Fruit fly (Drosophila melanogaster): Measurements from ENCODE around the gene Targ2.

Targ2 gene

dm6 chr3L:21202777-21203282 is at the start of gene Targ2, which contains the start of the genes Targ1 and CG10512:
Targ2 (minus strand) TSS chr3L:21203232.
Targ1 (minus strand) TSS chr3L:21202882.
CG10512 (plus strand) TSS chr3L:21202920.
- TF ChIP-seq insv (optimal IDR thresholded peaks at IDR 0.05): no peak
- no peak for TF ChIP-seq Sin3A (optimal IDR thresholded peaks at IDR 0.05)
- TF ChIP-seq Myc (optimal IDR thresholded peaks at IDR 0.05): no peak
- TF ChIP-seq ttk (optimal IDR thresholded peaks at IDR 0.05): no peak
- TF ChIP-seq h (optimal IDR thresholded peaks at IDR 0.05): no peak
- no peak for TF ChIP-seq psq (optimal IDR thresholded peaks at IDR 0.05)

dm6 chr3L:21252525-21252924 is 49.5 kb upstream of the Targ2 start:
- TF ChIP-seq Sin3A (optimal IDR thresholded peaks at IDR 0.05) (no peak), Myc (optimal IDR thresholded peaks at IDR 0.05) (no peak), ttk (optimal IDR thresholded peaks at IDR 0.05) (no peak), insv (optimal IDR thresholded peaks at IDR 0.05) (no peak), h (optimal IDR thresholded peaks at IDR 0.05) (no peak), psq (optimal IDR thresholded peaks at IDR 0.05) (no peak)

dm6 chr3L:21251381-21251780 is 48.3 kb upstream of the Targ2 start:
- TF ChIP-seq h (optimal IDR thresholded peaks at IDR 0.05) (no peak), insv (optimal IDR thresholded peaks at IDR 0.05) (no peak), Myc (optimal IDR thresholded peaks at IDR 0.05) (no peak), Sin3A (optimal IDR thresholded peaks at IDR 0.05) (no peak), ttk (optimal IDR thresholded peaks at IDR 0.05) (no peak), psq (optimal IDR thresholded peaks at IDR 0.05) (no peak)

dm6 chr3L:21243417-21243816 is 40.4 kb upstream of the Targ2 start:
- TF ChIP-seq h (optimal IDR thresholded peaks at IDR 0.05): no peak
- no peak for TF ChIP-seq insv (optimal IDR thresholded peaks at IDR 0.05)
- TF ChIP-seq ttk (optimal IDR thresholded peaks at IDR 0.05): no peak
- TF ChIP-seq Myc (optimal IDR thresholded peaks at IDR 0.05): no peak
- no peak for TF ChIP-seq psq (optimal IDR thresholded peaks at IDR 0.05)
- no peak for TF ChIP-seq Sin3A (optimal IDR thresholded peaks at IDR 0.05)

- TF ChIP-seq insv (optimal IDR thresholded peaks at IDR 0.05): no peak
- TF ChIP-seq Sin3A (optimal IDR thresholded peaks at IDR 0.05): no peak
- TF ChIP-seq h (optimal IDR thresholded peaks at IDR 0.05): no peak
- TF ChIP-seq ttk (optimal IDR thresholded peaks at IDR 0.05): no peak
- TF ChIP-seq Myc (optimal IDR thresholded peaks at IDR 0.05): no peak
- TF ChIP-seq psq (optimal IDR thresholded peaks at IDR 0.05): no peak
These were observed 39.9 kb upstream of the Targ2 start for dm6 chr3L:21242958-21243357.

- TF ChIP-seq insv (optimal IDR thresholded peaks at IDR 0.05): no peak
- no peak for TF ChIP-seq Myc (optimal IDR thresholded peaks at IDR 0.05)
- no peak for TF ChIP-seq ttk (optimal IDR thresholded peaks at IDR 0.05)
- no peak for TF ChIP-seq psq (optimal IDR thresholded peaks at IDR 0.05)
- no peak for TF ChIP-seq h (optimal IDR thresholded peaks at IDR 0.05)
- TF ChIP-seq Sin3A (optimal IDR thresholded peaks at IDR 0.05): no peak
These were observed 38.5 kb upstream of the Targ2 start for dm6 chr3L:21241447-21241983.

dm6 chr3L:21239999-21240509 is 37.0 kb upstream of the Targ2 start:
- TF ChIP-seq insv (optimal IDR thresholded peaks at IDR 0.05) (no peak), ttk (optimal IDR thresholded peaks at IDR 0.05) (no peak), Myc (optimal IDR thresholded peaks at IDR 0.05) (no peak), psq (optimal IDR thresholded peaks at IDR 0.05) (no peak), h (optimal IDR thresholded peaks at IDR 0.05) (no peak), Sin3A (optimal IDR thresholded peaks at IDR 0.05) (no peak)

- TF ChIP-seq Sin3A (optimal IDR thresholded peaks at IDR 0.05): no peak
- TF ChIP-seq ttk (optimal IDR thresholded peaks at IDR 0.05): no peak
- TF ChIP-seq h (optimal IDR thresholded peaks at IDR 0.05): no peak
- no peak for TF ChIP-seq psq (optimal IDR thresholded peaks at IDR 0.05)
- TF ChIP-seq insv (optimal IDR thresholded peaks at IDR 0.05): no peak
- TF ChIP-seq Myc (optimal IDR thresholded peaks at IDR 0.05): no peak
These were observed 35.3 kb upstream of the Targ2 start for dm6 chr3L:21238377-21238776.

dm6 chr3L:21236959-21237551 is 34.0 kb upstream of the Targ2 start:
- TF ChIP-seq Myc (optimal IDR thresholded peaks at IDR 0.05) (no peak), ttk (optimal IDR thresholded peaks at IDR 0.05) (no peak), psq (optimal IDR thresholded peaks at IDR 0.05) (no peak), h (optimal IDR thresholded peaks at IDR 0.05) (no peak), Sin3A (optimal IDR thresholded peaks at IDR 0.05) (no peak), insv (optimal IDR thresholded peaks at IDR 0.05) (no peak)

dm6 chr3L:21230762-21231161 is 27.7 kb upstream of the Targ2 start:
- TF ChIP-seq Myc (optimal IDR thresholded peaks at IDR 0.05) (no peak), psq (optimal IDR thresholded peaks at IDR 0.05) (no peak), insv (optimal IDR thresholded peaks at IDR 0.05) (no peak), h (optimal IDR thresholded peaks at IDR 0.05) (no peak), ttk (optimal IDR thresholded peaks at IDR 0.05) (no peak), Sin3A (optimal IDR thresholded peaks at IDR 0.05) (no peak)

dm6 chr3L:21229764-21230163 is 26.7 kb upstream of the Targ2 start:
- no peak for TF ChIP-seq ttk (optimal IDR thresholded peaks at IDR 0.05)
- no peak for TF ChIP-seq h (optimal IDR thresholded peaks at IDR 0.05)
- TF ChIP-seq Sin3A (optimal IDR thresholded peaks at IDR 0.05): no peak
- no peak for TF ChIP-seq Myc (optimal IDR thresholded peaks at IDR 0.05)
- no peak for TF ChIP-seq psq (optimal IDR thresholded peaks at IDR 0.05)
- TF ChIP-seq insv (optimal IDR thresholded peaks at IDR 0.05): no peak

- TF ChIP-seq ttk (optimal IDR thresholded peaks at IDR 0.05) (no peak), Myc (optimal IDR thresholded peaks at IDR 0.05) (no peak), h (optimal IDR thresholded peaks at IDR 0.05) (no peak), psq (optimal IDR thresholded peaks at IDR 0.05) (no peak)
These were observed 23.3 kb upstream of the Targ2 start, which contains the start of gene Eip78C for dm6 chr3L:21226309-21226708. Eip78C (plus strand) TSS chr3L:21226609.
